Worm (Caenorhabditis elegans) whole organism, midembryonic: ENCODE results near the gene H40L08.9.

Experiments used
- cog-1 ChIP-seq: sonication (generic microtip); optimal IDR thresholded peaks from 2 replicates; lab custom pipeline; 2016; ENCODE audit warnings: missing genetic modification characterization, missing compliant biosample characterization
- klf-2 ChIP-seq: fragments of 200-800 bp; sonication (Bioruptor generic); conservative IDR thresholded peaks from 2 replicates; pipeline ENCODE4 v1.3.6; 2022; ENCODE audit warnings: missing genetic modification reagents, missing genetic modification characterization, missing compliant biosample characterization

ce11 chrX:15070137-15070536, 6.1 kb downstream of the H40L08.9 start:
- TF ChIP-seq klf-2 (GFP tag; lab: Robert Waterston, UW) (no peak), cog-1 (tag; lab: Kevin White, UChicago) (no peak)
